Fruit fly (Drosophila melanogaster): ENCODE results near the gene kst.

Gene kst

dm6 chr3L:3308676-3309613 lies 27.7 kb upstream of the kst start (continued):
- TF ChIP-seq Tbp (GFP tag; optimal IDR thresholded peaks at IDR 0.05) (no peak), pfk (GFP tag; optimal IDR thresholded peaks at IDR 0.05) (no peak), insv (GFP tag; optimal IDR thresholded peaks at IDR 0.05) (no peak), CG12942 (GFP tag; optimal IDR thresholded peaks at IDR 0.05) (no peak), CG42726 (GFP tag; IDR thresholded peaks at IDR 0.05; ENCODE audit: partially characterized antibody) (no peak), Med (GFP tag) (peak; percentile 75), CG18619 (GFP tag; optimal IDR thresholded peaks at IDR 0.05) (no peak), CG16779 (GFP tag; IDR thresholded peaks at IDR 0.05) (no peak), CG11504 (tag; optimal IDR thresholded peaks at IDR 0.05) (no peak), Adf1 (GFP tag; IDR thresholded peaks at IDR 0.05) (no peak; the same call in 1 of the 2 replicates), cwo (GFP tag; optimal IDR thresholded peaks at IDR 0.05) (peak; percentile 92), pum (GFP tag; optimal IDR thresholded peaks at IDR 0.05) (no peak), exex (tag; optimal IDR thresholded peaks at IDR 0.05) (peak; percentile 69), CG10543 (GFP tag; optimal IDR thresholded peaks at IDR 0.05) (peak; percentile 63), TFAM (GFP tag; optimal IDR thresholded peaks at IDR 0.05) (no peak), az2 (GFP tag; optimal IDR thresholded peaks at IDR 0.05) (no peak), wor (GFP tag; IDR thresholded peaks at IDR 0.05) (no peak), CG12219 (GFP tag; optimal IDR thresholded peaks at IDR 0.05) (no peak), CG1602 (GFP tag; optimal IDR thresholded peaks at IDR 0.05) (no peak), Hsf (GFP tag; optimal IDR thresholded peaks at IDR 0.05) (no peak), CG12769 (tag; optimal IDR thresholded peaks at IDR 0.05) (peak; percentile 61), gcm (GFP tag; optimal IDR thresholded peaks at IDR 0.05) (no peak), CG7928 (GFP tag; optimal IDR thresholded peaks at IDR 0.05) (no peak), CG8281 (tag; optimal IDR thresholded peaks at IDR 0.05) (no peak), Max (GFP tag; optimal IDR thresholded peaks at IDR 0.05) (no peak), CG17186 (GFP tag; optimal IDR thresholded peaks at IDR 0.05) (no peak), CG6813 (GFP tag; optimal IDR thresholded peaks at IDR 0.05) (no peak), Bdp1 (GFP tag; optimal IDR thresholded peaks at IDR 0.05) (no peak), seq (GFP tag; IDR thresholded peaks at IDR 0.05) (0 out of 2 replicates have a peak, but pooled peaks have one; percentile 8), tna (GFP tag; IDR thresholded peaks at IDR 0.05; ENCODE audit: partially characterized antibody) (no peak), gsb (GFP tag; IDR thresholded peaks at IDR 0.05) (no peak), Asciz (GFP tag; optimal IDR thresholded peaks at IDR 0.05) (no peak), slou (GFP tag; optimal IDR thresholded peaks at IDR 0.05) (no peak), CG15514 (GFP tag; optimal IDR thresholded peaks at IDR 0.05) (no peak), CG34376 (GFP tag; optimal IDR thresholded peaks at IDR 0.05) (peak; percentile 56), CG15601 (tag; optimal IDR thresholded peaks at IDR 0.05) (no peak), tio (GFP tag; optimal IDR thresholded peaks at IDR 0.05) (no peak), sug (tag; optimal IDR thresholded peaks at IDR 0.05) (peak; percentile 76), CG11560 (tag; IDR thresholded peaks at IDR 0.05) (no peak), CG13894 (tag; optimal IDR thresholded peaks at IDR 0.05) (no peak), CG10431 (GFP tag; optimal IDR thresholded peaks at IDR 0.05) (no peak), CG4617 (GFP tag; optimal IDR thresholded peaks at IDR 0.05; ENCODE audit: borderline replicate concordance) (no peak), CG11398 (GFP tag; optimal IDR thresholded peaks at IDR 0.05) (no peak), CG8359 (GFP tag; optimal IDR thresholded peaks at IDR 0.05; ENCODE audit: borderline replicate concordance) (no peak), CG5953 (GFP tag; IDR thresholded peaks at IDR 0.05) (no peak), stc (GFP tag; IDR thresholded peaks at IDR 0.05) (no peak), grau (tag; optimal IDR thresholded peaks at IDR 0.05) (no peak), rib (GFP tag; IDR thresholded peaks at IDR 0.05) (no peak)
